Worm (Caenorhabditis elegans) whole organism, young adult: ENCODE data around the gene best-4.

Source experiments
- B0019.2 ChIP-seq: fragments of 200-800 bp; sonication (Bioruptor generic); conservative IDR thresholded peaks from 2 replicates; pipeline ENCODE4 v1.3.6; 2022; ENCODE audit warnings: missing genetic modification reagents, missing genetic modification characterization, missing compliant biosample characterization
- B0261.1 ChIP-seq: sonication (generic microtip); optimal IDR thresholded peaks from 2 replicates; lab custom pipeline; 2016; ENCODE audit warnings: mild to moderate bottlenecking, missing genetic modification characterization, moderate library complexity, missing compliant biosample characterization
- F10E7.11 ChIP-seq: sonication (generic microtip); optimal IDR thresholded peaks from 2 replicates; lab custom pipeline; 2017; ENCODE audit warnings: mild to moderate bottlenecking, missing genetic modification characterization, moderate library complexity, missing compliant biosample characterization
- F22D6.2 ChIP-seq: sonication (generic microtip); optimal IDR thresholded peaks from 2 replicates; lab custom pipeline; 2016; ENCODE audit warnings: mild to moderate bottlenecking, missing genetic modification characterization, missing compliant biosample characterization
- F23B12.7 ChIP-seq: sonication (generic microtip); optimal IDR thresholded peaks from 2 replicates; lab custom pipeline; 2017; ENCODE audit warnings: missing genetic modification characterization, mild to moderate bottlenecking, missing compliant biosample characterization, antibody characterized with exemption, moderate library complexity; ENCODE audit not compliant: insufficient read depth
- F33H1.4 ChIP-seq: fragments of 200-800 bp; sonication (Bioruptor generic); IDR thresholded peaks from 2 replicates; pipeline ENCODE4 v1.3.6; 2022; ENCODE audit warnings: missing genetic modification reagents, missing genetic modification characterization, missing compliant biosample characterization
- F37B4.10 ChIP-seq: fragments of 200-800 bp; sonication (Bioruptor generic); IDR thresholded peaks from 2 replicates; pipeline ENCODE4 v1.3.6; 2022; ENCODE audit warnings: missing genetic modification characterization, missing compliant biosample characterization
- F55B11.4 ChIP-seq: sonication (generic microtip); optimal IDR thresholded peaks from 2 replicates; lab custom pipeline; 2016; ENCODE audit warnings: missing compliant biosample characterization, missing genetic modification characterization, borderline replicate concordance; ENCODE audit not compliant: insufficient read depth
- F57A8.1 ChIP-seq: fragments of 200-800 bp; sonication (Bioruptor generic); optimal IDR thresholded peaks from 2 replicates; lab custom pipeline; 2018; ENCODE audit warnings: mild to moderate bottlenecking, missing genetic modification characterization, moderate library complexity, missing compliant biosample characterization
- T07F8.4 ChIP-seq: sonication (generic microtip); optimal IDR thresholded peaks from 2 replicates; lab custom pipeline; 2016; ENCODE audit warnings: mild to moderate bottlenecking, missing genetic modification characterization, moderate library complexity, missing compliant biosample characterization
- Y53F4B.3 ChIP-seq: fragments of 200-800 bp; sonication (Bioruptor generic); IDR thresholded peaks from 2 replicates; pipeline ENCODE4 v1.3.6; 2022; ENCODE audit warnings: missing genetic modification reagents, missing genetic modification characterization, missing compliant biosample characterization
- Y56A3A.18 ChIP-seq: fragments of 200-800 bp; sonication (Bioruptor generic); IDR thresholded peaks from 2 replicates; pipeline ENCODE4 v1.3.6; 2022; ENCODE audit warnings: missing genetic modification reagents, missing genetic modification characterization, missing compliant biosample characterization
- ZK185.1 ChIP-seq: sonication (generic microtip); optimal IDR thresholded peaks from 2 replicates; lab custom pipeline; 2016; ENCODE audit warnings: mild to moderate bottlenecking, missing genetic modification characterization, missing compliant biosample characterization; ENCODE audit not compliant: poor library complexity, severe bottlenecking
- akir-1 ChIP-seq: fragments of 200-800 bp; sonication (Bioruptor generic); optimal IDR thresholded peaks from 2 replicates; lab custom pipeline; 2018; ENCODE audit warnings: mild to moderate bottlenecking, missing genetic modification characterization, moderate library complexity, missing compliant biosample characterization
- attf-3 ChIP-seq: fragments of 200-800 bp; sonication (Bioruptor generic); conservative IDR thresholded peaks from 2 replicates; pipeline ENCODE4 v1.3.6; 2022; ENCODE audit warnings: missing genetic modification reagents, missing genetic modification characterization, missing compliant biosample characterization
- attf-6 ChIP-seq: fragments of 200-800 bp; sonication (Bioruptor generic); IDR thresholded peaks from 2 replicates; pipeline ENCODE4 v1.3.6; 2022; ENCODE audit warnings: missing genetic modification reagents, missing genetic modification characterization, missing compliant biosample characterization
- bed-1 ChIP-seq: fragments of 200-800 bp; sonication (Bioruptor generic); IDR thresholded peaks from 2 replicates; pipeline ENCODE4 v1.3.6; 2022; ENCODE audit warnings: missing genetic modification reagents, missing genetic modification characterization, missing compliant biosample characterization
- cebp-1 ChIP-seq, 2 experiments: fragments of 200-800 bp in 1 of 2; sonication (Bioruptor generic) in 1 of 2; sonication (generic microtip) in 1 of 2; IDR thresholded peaks in 1 of 2; optimal IDR thresholded peaks in 1 of 2; 2 replicates each; pipeline versions ENCODE4 v1.3.6 to Lab custom; 2017 to 2022; ENCODE audit warnings: missing compliant biosample characterization in 2 of 2, missing genetic modification characterization in 2 of 2, mild to moderate bottlenecking in 1 of 2, missing genetic modification reagents in 1 of 2, moderate library complexity in 1 of 2
- ceh-27 ChIP-seq: fragments of 200-800 bp; sonication (Bioruptor generic); optimal IDR thresholded peaks from 2 replicates; lab custom pipeline; 2018; ENCODE audit warnings: mild to moderate bottlenecking, missing genetic modification characterization, moderate library complexity, missing compliant biosample characterization
- ceh-58 ChIP-seq: fragments of 200-800 bp; sonication (Bioruptor generic); IDR thresholded peaks from 2 replicates; pipeline ENCODE4 v1.3.6; 2022; ENCODE audit warnings: missing genetic modification characterization, missing compliant biosample characterization
- die-1 ChIP-seq: sonication (generic microtip); optimal IDR thresholded peaks from 2 replicates; lab custom pipeline; 2016; ENCODE audit warnings: missing genotype, mild to moderate bottlenecking, missing genetic modification characterization, missing compliant biosample characterization
- dpff-1 ChIP-seq: sonication (generic microtip); optimal IDR thresholded peaks from 2 replicates; lab custom pipeline; 2017; ENCODE audit warnings: mild to moderate bottlenecking, missing genetic modification characterization, missing compliant biosample characterization
- egl-18 ChIP-seq: fragments of 200-800 bp; sonication (Bioruptor generic); IDR thresholded peaks from 2 replicates; pipeline ENCODE4 v1.3.6; 2022; ENCODE audit warnings: missing genetic modification reagents, missing genetic modification characterization, missing compliant biosample characterization
- egrh-3 ChIP-seq: fragments of 200-800 bp; sonication (Bioruptor generic); IDR thresholded peaks from 2 replicates; pipeline ENCODE4 v1.3.6; 2022; ENCODE audit warnings: missing genetic modification reagents, missing genetic modification characterization, missing compliant biosample characterization
- ets-4 ChIP-seq: fragments of 200-800 bp; sonication (Bioruptor generic); optimal IDR thresholded peaks from 2 replicates; lab custom pipeline; 2018; ENCODE audit warnings: mild to moderate bottlenecking, missing genetic modification characterization, missing compliant biosample characterization
- fkh-3 ChIP-seq: sonication (generic microtip); optimal IDR thresholded peaks from 2 replicates; lab custom pipeline; 2016; ENCODE audit warnings: mild to moderate bottlenecking, missing genetic modification characterization, missing compliant biosample characterization
- him-1 ChIP-seq: sonication (generic microtip); optimal IDR thresholded peaks from 2 replicates; lab custom pipeline; 2016; ENCODE audit warnings: missing genotype, missing genetic modification reagents, missing genetic modification characterization, missing compliant biosample characterization
- hrde-1 ChIP-seq: sonication (generic microtip); optimal IDR thresholded peaks from 2 replicates; lab custom pipeline; 2016; ENCODE audit warnings: missing genetic modification characterization, mild to moderate bottlenecking, missing compliant biosample characterization, moderate library complexity, missing genotype, missing genetic modification reagents, borderline replicate concordance
- lag-1 ChIP-seq: fragments of 200-800 bp; sonication (Bioruptor generic); IDR thresholded peaks from 2 replicates; pipeline ENCODE4 v1.3.6; 2022; ENCODE audit warnings: missing genetic modification reagents, missing genetic modification characterization, missing compliant biosample characterization
- let-607 ChIP-seq, 2 experiments: fragments of 200-800 bp in 1 of 2; sonication (Bioruptor generic) in 1 of 2; sonication (generic microtip) in 1 of 2; optimal IDR thresholded peaks; 2 replicates each; lab custom pipeline; 2016 to 2018; ENCODE audit warnings: mild to moderate bottlenecking in 2 of 2, missing compliant biosample characterization in 2 of 2, missing genetic modification characterization in 2 of 2, moderate library complexity in 2 of 2, missing genotype in 1 of 2
- lin-35 ChIP-seq, 3 experiments: fragments of 150-350 bp in 2 of 3; sonication (generic microtip) in 1 of 3; optimal IDR thresholded peaks; 2 replicates each; lab custom pipeline; 2014 to 2018; ENCODE audit warnings: missing biosample characterization in 3 of 3, missing genetic modification characterization in 3 of 3, missing genetic modification reagents in 3 of 3
- lin-40 ChIP-seq: sonication (generic microtip); optimal IDR thresholded peaks from 2 replicates; lab custom pipeline; 2016; ENCODE audit warnings: missing genetic modification characterization, mild to moderate bottlenecking, missing compliant biosample characterization, missing genotype, missing genetic modification reagents
- lir-1 ChIP-seq: fragments of 200-800 bp; sonication (Bioruptor generic); conservative IDR thresholded peaks from 2 replicates; pipeline ENCODE4 v1.3.6; 2022; ENCODE audit warnings: missing genetic modification reagents, missing genetic modification characterization, missing compliant biosample characterization
- lsy-27 ChIP-seq: sonication (generic microtip); optimal IDR thresholded peaks from 2 replicates; lab custom pipeline; 2017; ENCODE audit warnings: missing genetic modification characterization, mild to moderate bottlenecking, missing compliant biosample characterization, antibody characterized with exemption, missing genotype, borderline replicate concordance; ENCODE audit not compliant: insufficient read depth
- madf-10 ChIP-seq: sonication (generic microtip); optimal IDR thresholded peaks from 2 replicates; lab custom pipeline; 2016; ENCODE audit warnings: mild to moderate bottlenecking, missing genetic modification characterization, missing compliant biosample characterization
- madf-8 ChIP-seq: fragments of 200-800 bp; sonication (Bioruptor generic); conservative IDR thresholded peaks from 2 replicates; pipeline ENCODE4 v1.3.6; 2022; ENCODE audit warnings: missing genetic modification reagents, missing genetic modification characterization, missing compliant biosample characterization
- mcd-1 ChIP-seq: fragments of 200-800 bp; sonication (Bioruptor generic); IDR thresholded peaks from 2 replicates; pipeline ENCODE4 v1.3.6; 2022; ENCODE audit warnings: missing genetic modification reagents, missing genetic modification characterization, missing compliant biosample characterization
- mxl-1 ChIP-seq: sonication (generic microtip); optimal IDR thresholded peaks from 2 replicates; lab custom pipeline; 2016; ENCODE audit warnings: missing genetic modification characterization, missing compliant biosample characterization
- repo-1 ChIP-seq: sonication (generic microtip); optimal IDR thresholded peaks from 2 replicates; lab custom pipeline; 2017; ENCODE audit warnings: mild to moderate bottlenecking, missing genetic modification characterization, missing compliant biosample characterization
- sea-2 ChIP-seq: fragments of 200-800 bp; sonication (Bioruptor generic); IDR thresholded peaks from 2 replicates; pipeline ENCODE4 v1.3.6; 2022; ENCODE audit warnings: missing genetic modification characterization, missing compliant biosample characterization
- somi-1 ChIP-seq: fragments of 200-800 bp; sonication (Bioruptor generic); optimal IDR thresholded peaks from 2 replicates; lab custom pipeline; 2018; ENCODE audit warnings: mild to moderate bottlenecking, missing genetic modification characterization, missing compliant biosample characterization
- tbx-9 ChIP-seq: sonication (generic microtip); optimal IDR thresholded peaks from 2 replicates; lab custom pipeline; 2016; ENCODE audit warnings: borderline replicate concordance, missing genetic modification characterization, inconsistent platforms, missing compliant biosample characterization
- tlf-1 ChIP-seq: fragments of 200-800 bp; sonication (Bioruptor generic); optimal IDR thresholded peaks from 2 replicates; lab custom pipeline; 2018; ENCODE audit warnings: mild to moderate bottlenecking, missing genetic modification characterization, missing compliant biosample characterization
- xnd-1 ChIP-seq: sonication (generic microtip); optimal IDR thresholded peaks from 2 replicates; lab custom pipeline; 2016; ENCODE audit warnings: missing genotype, missing genetic modification reagents, missing genetic modification characterization, missing compliant biosample characterization
- ztf-22 ChIP-seq: fragments of 200-800 bp; sonication (Bioruptor generic); optimal IDR thresholded peaks from 2 replicates; lab custom pipeline; 2018; ENCODE audit warnings: mild to moderate bottlenecking, missing genetic modification characterization, moderate library complexity, missing compliant biosample characterization
- ztf-25 ChIP-seq: fragments of 200-800 bp; sonication (Bioruptor generic); IDR thresholded peaks from 2 replicates; pipeline ENCODE4 v1.3.6; 2022; ENCODE audit warnings: missing genetic modification reagents, missing genetic modification characterization, missing compliant biosample characterization
- ztf-3 ChIP-seq: fragments of 200-800 bp; sonication (Bioruptor generic); optimal IDR thresholded peaks from 2 replicates; lab custom pipeline; 2018; ENCODE audit warnings: mild to moderate bottlenecking, missing genetic modification characterization, missing compliant biosample characterization

Gene best-4

DNA sequence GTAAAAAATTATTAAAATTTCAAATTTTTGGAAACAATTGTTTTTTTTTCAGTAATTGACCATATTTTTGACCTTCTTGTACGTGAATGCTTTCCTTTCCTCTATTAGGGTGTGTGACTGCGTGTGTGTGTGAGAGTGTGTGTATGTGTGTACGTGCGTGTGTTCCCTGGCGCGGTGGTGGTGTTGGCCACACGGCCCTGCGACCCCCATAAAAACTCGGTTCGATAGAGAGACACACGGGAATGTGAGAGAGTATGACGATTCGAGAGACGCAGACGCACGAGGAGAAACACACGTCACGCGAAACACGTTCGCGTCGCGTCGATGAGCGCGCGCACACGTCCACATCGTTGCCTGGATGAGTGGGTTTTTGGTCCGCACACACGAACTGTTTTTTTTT lies 7.1 kb upstream of the best-4 start (continued):
- TF ChIP-seq lin-35 (GFP tag; optimal IDR thresholded peaks at IDR 0.05; lab: Kevin White, UChicago): peak in 1 of 3 experiments; percentile 41
- TF ChIP-seq B0019.2 (GFP tag; lab: Robert Waterston, UW): no peak
- no peak for TF ChIP-seq attf-6
- no peak for TF ChIP-seq ets-4 (GFP tag; lab: Kevin White, UChicago)
- TF ChIP-seq ZK185.1 (tag; lab: Kevin White, UChicago): peak; percentile 28
- TF ChIP-seq T07F8.4 (tag; lab: Kevin White, UChicago): no peak
- TF ChIP-seq somi-1 (GFP tag; lab: Kevin White, UChicago): peak; percentile 17
- no peak for TF ChIP-seq Y53F4B.3
- TF ChIP-seq lag-1: no peak
- TF ChIP-seq attf-3 (GFP tag; lab: Robert Waterston, UW): no peak
- no peak for TF ChIP-seq ceh-58 (GFP tag; lab: Robert Waterston, UW)
- no peak for TF ChIP-seq mxl-1 (tag; lab: Kevin White, UChicago)
- TF ChIP-seq fkh-3 (tag; lab: Kevin White, UChicago): no peak
- TF ChIP-seq lsy-27 (tag; lab: Kevin White, UChicago): no peak
- peak; percentile 89 to 93 for TF ChIP-seq let-607 (tag; optimal IDR thresholded peaks at IDR 0.05; lab: Kevin White, UChicago)
- TF ChIP-seq lir-1: 0 out of 2 replicates have a peak, but pooled peaks have one; percentile 21
- no peak for TF ChIP-seq F57A8.1 (GFP tag; lab: Kevin White, UChicago)
- TF ChIP-seq cebp-1 (GFP tag; IDR thresholded peaks at IDR 0.05; lab: Robert Waterston, UW): peak; percentile 55; the same call in 1 of the 2 replicates
- TF ChIP-seq cebp-1 (tag; optimal IDR thresholded peaks at IDR 0.05; lab: Kevin White, UChicago): no peak
- no peak for TF ChIP-seq die-1 (tag; lab: Kevin White, UChicago)
- no peak for TF ChIP-seq akir-1 (GFP tag; lab: Kevin White, UChicago)
- TF ChIP-seq mcd-1 (GFP tag; lab: Robert Waterston, UW): peak; percentile 67
- TF ChIP-seq tlf-1 (GFP tag; lab: Kevin White, UChicago): no peak
- no peak for TF ChIP-seq tbx-9 (tag; lab: Kevin White, UChicago)
- no peak for TF ChIP-seq ztf-22
- TF ChIP-seq F33H1.4 (GFP tag; lab: Robert Waterston, UW): no peak
- no peak for TF ChIP-seq F55B11.4
- TF ChIP-seq F37B4.10: no peak
- TF ChIP-seq dpff-1 (tag; lab: Kevin White, UChicago): no peak
- TF ChIP-seq sea-2 (GFP tag; lab: Robert Waterston, UW): no peak
- TF ChIP-seq madf-10 (tag; lab: Kevin White, UChicago): peak; percentile 96
- no peak for TF ChIP-seq bed-1 (GFP tag; lab: Robert Waterston, UW)
- no peak for TF ChIP-seq B0261.1 (tag; lab: Kevin White, UChicago)
- peak; percentile 46 for TF ChIP-seq F23B12.7 (tag; lab: Kevin White, UChicago)
- TF ChIP-seq lin-40: peak; percentile 81
- no peak for TF ChIP-seq egl-18 (GFP tag; lab: Robert Waterston, UW)
- TF ChIP-seq xnd-1 (tag; lab: Kevin White, UChicago): no peak
- TF ChIP-seq egrh-3 (GFP tag; lab: Robert Waterston, UW): no peak
- peak; percentile 16 for TF ChIP-seq ztf-3 (GFP tag; lab: Kevin White, UChicago)
- TF ChIP-seq Y56A3A.18 (GFP tag; lab: Robert Waterston, UW): no peak
- TF ChIP-seq ceh-27 (GFP tag; lab: Kevin White, UChicago): peak; percentile 83
- peak; percentile 44 for TF ChIP-seq repo-1 (tag; lab: Kevin White, UChicago)
- TF ChIP-seq hrde-1 (tag; lab: Kevin White, UChicago): no peak
- no peak for TF ChIP-seq F22D6.2 (tag; lab: Kevin White, UChicago)
- TF ChIP-seq ztf-25 (GFP tag; lab: Robert Waterston, UW): no peak
- TF ChIP-seq F10E7.11: no peak
- no peak for TF ChIP-seq him-1 (tag; lab: Kevin White, UChicago)
- TF ChIP-seq madf-8: no peak
